Worm (Caenorhabditis elegans) whole organism, midembryonic: Measurements from ENCODE around the gene srh-27.

Experiments
- T22C8.4 ChIP-seq: fragments of 200-800 bp; sonication (Bioruptor generic); IDR thresholded peaks from 2 replicates; pipeline ENCODE4 v1.3.6; 2022; ENCODE audit warnings: missing genetic modification characterization, missing compliant biosample characterization
- cog-1 ChIP-seq: sonication (generic microtip); optimal IDR thresholded peaks from 2 replicates; lab custom pipeline; 2016; ENCODE audit warnings: missing genetic modification characterization, missing compliant biosample characterization
- klf-2 ChIP-seq: fragments of 200-800 bp; sonication (Bioruptor generic); conservative IDR thresholded peaks from 2 replicates; pipeline ENCODE4 v1.3.6; 2022; ENCODE audit warnings: missing genetic modification reagents, missing genetic modification characterization, missing compliant biosample characterization
- med-1 ChIP-seq: sonication (generic microtip); optimal IDR thresholded peaks from 2 replicates; lab custom pipeline; 2017; ENCODE audit warnings: missing genetic modification characterization, mild to moderate bottlenecking, missing compliant biosample characterization, antibody characterized with exemption, missing genetic modification reagents; ENCODE audit not compliant: insufficient read depth
- ref-1 ChIP-seq: fragments of 200-800 bp; sonication (Bioruptor generic); conservative IDR thresholded peaks from 2 replicates; pipeline ENCODE4 v1.3.6; 2022; ENCODE audit warnings: missing genetic modification reagents, missing genetic modification characterization, missing compliant biosample characterization
- tab-1 ChIP-seq: fragments of 200-800 bp; sonication (Bioruptor generic); IDR thresholded peaks from 2 replicates; pipeline ENCODE4 v1.3.6; 2022; ENCODE audit warnings: missing genetic modification characterization, missing compliant biosample characterization
- ztf-23 ChIP-seq: fragments of 200-800 bp; sonication (Bioruptor generic); IDR thresholded peaks from 2 replicates; pipeline ENCODE4 v1.3.6; 2022; ENCODE audit warnings: missing genetic modification reagents, missing genetic modification characterization, missing compliant biosample characterization

DNA sequence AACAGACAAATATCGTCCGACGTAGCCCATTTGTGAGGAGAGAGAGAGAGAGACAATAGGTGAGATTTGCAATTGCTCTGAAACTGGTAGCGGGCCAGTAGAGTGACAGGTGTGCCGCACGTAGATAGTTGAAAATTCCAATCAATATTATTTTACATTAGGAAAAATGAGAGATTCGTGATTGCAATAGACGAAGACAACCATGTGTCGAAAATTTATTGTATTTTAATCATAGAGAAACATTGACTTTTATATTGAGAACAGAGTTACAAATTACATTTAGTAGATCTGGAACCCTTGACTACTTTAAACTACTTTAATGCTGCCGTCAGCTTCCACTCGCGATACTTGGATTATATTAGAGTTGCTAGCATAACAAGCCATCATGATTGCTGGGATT is 35.9 kb upstream of the srh-27 start, which contains the start of gene Y57A10C.1:
- TF ChIP-seq ztf-23 (no peak), tab-1 (GFP tag; lab: Robert Waterston, UW) (no peak), med-1 (GFP tag; lab: Kevin White, UChicago) (no peak), cog-1 (tag; lab: Kevin White, UChicago) (no peak), ref-1 (no peak), klf-2 (no peak), T22C8.4 (no peak)
